Worm (Caenorhabditis elegans): ENCODE results near the gene C25H3.3.

C25H3.3 gene

ce11 chrII:5735744-5736143, 41.8 kb downstream of the C25H3.3 start:
- TF ChIP-seq dao-5 (tag; optimal IDR thresholded peaks at IDR 0.05) (no peak), him-1 (tag; optimal IDR thresholded peaks at IDR 0.05) (no peak), W03F9.2 (tag; optimal IDR thresholded peaks at IDR 0.05) (no peak)

ce11 chrII:5736599-5736998, 42.6 kb downstream of the C25H3.3 start:
- TF ChIP-seq him-1 (tag; optimal IDR thresholded peaks at IDR 0.05) (no peak), dao-5 (tag; optimal IDR thresholded peaks at IDR 0.05) (no peak), W03F9.2 (tag; optimal IDR thresholded peaks at IDR 0.05) (no peak)

- TF ChIP-seq W03F9.2 (tag; optimal IDR thresholded peaks at IDR 0.05) (no peak), him-1 (tag; optimal IDR thresholded peaks at IDR 0.05) (no peak), dao-5 (tag; optimal IDR thresholded peaks at IDR 0.05) (no peak)
These were observed 44.8 kb downstream of the C25H3.3 start, which contains the start of gene hlh-14 for ce11 chrII:5738795-5739194. Gene hlh-14, minus strand, starts transcription at chrII:5738895.

ce11 chrII:5742767-5743166, 48.8 kb downstream of the C25H3.3 start:
- TF ChIP-seq him-1 (tag; optimal IDR thresholded peaks at IDR 0.05) (no peak), dao-5 (tag; optimal IDR thresholded peaks at IDR 0.05) (no peak), W03F9.2 (tag; optimal IDR thresholded peaks at IDR 0.05) (no peak)

- TF ChIP-seq him-1 (tag; optimal IDR thresholded peaks at IDR 0.05) (no peak), W03F9.2 (tag; optimal IDR thresholded peaks at IDR 0.05) (no peak), dao-5 (tag; optimal IDR thresholded peaks at IDR 0.05) (no peak)
These were observed 50.3 kb downstream of the C25H3.3 start for ce11 chrII:5744342-5744741.

Measured in whole organism, L4/young adult.